Worm (Caenorhabditis elegans) whole organism, L3 larva: Measurements from ENCODE around the gene M01G5.1.

ENCODE experiments used
- ceh-28 ChIP-seq: fragments of 150-350 bp; optimal IDR thresholded peaks from 2 replicates; lab custom pipeline; 2014; ENCODE audit warnings: missing biosample characterization, missing genetic modification reagents, missing genetic modification characterization
- ceh-82 ChIP-seq: fragments of 150-350 bp; optimal IDR thresholded peaks from 2 replicates; lab custom pipeline; 2014; ENCODE audit warnings: missing biosample characterization, missing genetic modification characterization
- nhr-12 ChIP-seq: fragments of 150-350 bp; optimal IDR thresholded peaks from 2 replicates; lab custom pipeline; 2014; ENCODE audit warnings: missing biosample characterization, missing genetic modification characterization
- nhr-67 ChIP-seq: fragments of 150-350 bp; optimal IDR thresholded peaks from 2 replicates; lab custom pipeline; 2014; ENCODE audit warnings: missing biosample characterization, missing genetic modification characterization
- pqm-1 ChIP-seq: fragments of 150-350 bp; optimal IDR thresholded peaks from 2 replicates; lab custom pipeline; 2017; ENCODE audit warnings: missing biosample characterization, missing genetic modification characterization, inconsistent platforms
- snpc-4 ChIP-seq: fragments of 150-350 bp; optimal IDR thresholded peaks from 2 replicates; lab custom pipeline; 2014; ENCODE audit warnings: missing biosample characterization, missing genetic modification characterization
- tbx-2 ChIP-seq: sonication (generic microtip); optimal IDR thresholded peaks from 2 replicates; lab custom pipeline; 2016; ENCODE audit warnings: mild to moderate bottlenecking, missing genetic modification characterization, missing compliant biosample characterization
- unc-62 ChIP-seq: fragments of 150-350 bp; sonication (generic microtip); optimal IDR thresholded peaks from 4 replicates; lab custom pipeline; 2014; ENCODE audit warnings: missing biosample characterization, missing genetic modification reagents, missing genetic modification characterization

ce11 chrIII:1508764-1509281 lies 12.6 kb downstream of the M01G5.1 start:
- TF ChIP-seq pqm-1 (tag; lab: Kevin White, UChicago) (no peak), tbx-2 (tag; lab: Kevin White, UChicago) (no peak), snpc-4 (no peak), nhr-67 (tag; lab: Kevin White, UChicago) (no peak), ceh-28 (tag; lab: Kevin White, UChicago) (no peak), nhr-12 (tag; lab: Kevin White, UChicago) (no peak), ceh-82 (tag; lab: Kevin White, UChicago) (no peak), unc-62 (GFP tag; lab: Kevin White, UChicago) (no peak)
